Fruit fly (Drosophila melanogaster): Measurements from ENCODE around the gene Irp-1A.

Gene Irp-1A

DNA sequence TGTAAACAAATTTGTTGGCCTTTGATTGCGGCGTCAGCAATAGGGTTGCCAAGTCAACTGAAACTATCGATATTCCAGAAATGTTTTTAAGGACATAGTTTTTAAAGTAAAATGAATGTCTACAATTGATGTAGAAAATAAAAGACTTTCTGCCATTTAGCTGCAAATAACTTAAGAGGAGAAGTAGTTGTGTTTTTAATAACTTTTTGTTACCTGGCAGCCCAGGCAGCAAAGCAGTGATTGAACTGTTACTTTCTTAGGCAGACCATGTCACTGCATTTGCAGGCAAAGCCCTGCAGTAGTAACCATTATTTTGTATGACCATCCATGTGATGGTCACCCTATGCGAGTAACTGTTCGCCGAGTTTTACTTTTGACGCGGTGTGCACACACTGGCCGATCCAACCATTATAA, 26.2 kb upstream of the Irp-1A start, which contains the start of the genes rumi, CG7029 and Usp12-46 (continued):
- TF ChIP-seq zen2 (GFP tag; IDR thresholded peaks at IDR 0.05; ENCODE audit: partially characterized antibody): peak; percentile 49; the same call in 1 of the 3 replicates
- TF ChIP-seq p53 (GFP tag; optimal IDR thresholded peaks at IDR 0.05): peak; percentile 86
- TF ChIP-seq Eip74EF (GFP tag; optimal IDR thresholded peaks at IDR 0.05): peak in 1 of 2 experiments; percentile 58
- TF ChIP-seq Xbp1 (GFP tag; optimal IDR thresholded peaks at IDR 0.05): peak; percentile 92
- no peak for TF ChIP-seq usp (GFP tag; optimal IDR thresholded peaks at IDR 0.05)
- peak; percentile 100 for TF ChIP-seq CG3995 (GFP tag; optimal IDR thresholded peaks at IDR 0.05)
- peak; percentile 98 for TF ChIP-seq Med (GFP tag)
- TF ChIP-seq pfk (GFP tag; optimal IDR thresholded peaks at IDR 0.05): peak; percentile 38
- peak; percentile 88 for TF ChIP-seq CG9932 (GFP tag; IDR thresholded peaks at IDR 0.05)
- TF ChIP-seq br (optimal IDR thresholded peaks at IDR 0.05): no peak
- peak; percentile 87 for TF ChIP-seq Dbx (GFP tag; IDR thresholded peaks at IDR 0.05)
- no peak for TF ChIP-seq bigmax (GFP tag; optimal IDR thresholded peaks at IDR 0.05)
- peak; percentile 80 for TF ChIP-seq CG3281 (GFP tag; optimal IDR thresholded peaks at IDR 0.05)
- TF ChIP-seq fd96Cb (tag; optimal IDR thresholded peaks at IDR 0.05): peak; percentile 82
- peak; percentile 79 for TF ChIP-seq CG4820 (GFP tag; optimal IDR thresholded peaks at IDR 0.05)
- TF ChIP-seq Hey (tag; optimal IDR thresholded peaks at IDR 0.05): no peak
- no peak for TF ChIP-seq nau (GFP tag; optimal IDR thresholded peaks at IDR 0.05)
- peak; percentile 66 for TF ChIP-seq org-1 (GFP tag; optimal IDR thresholded peaks at IDR 0.05)
- peak; percentile 90 for TF ChIP-seq CG34422 (GFP tag; IDR thresholded peaks at IDR 0.05)
- peak; percentile 90 for TF ChIP-seq Camta (GFP tag; optimal IDR thresholded peaks at IDR 0.05)
- TF ChIP-seq ken (GFP tag; IDR thresholded peaks at IDR 0.05): peak; percentile 89
- peak; percentile 77 for TF ChIP-seq CG10543 (GFP tag; optimal IDR thresholded peaks at IDR 0.05)
- peak; percentile 88 for TF ChIP-seq Hr3 (GFP tag; optimal IDR thresholded peaks at IDR 0.05)
- peak; percentile 91 for TF ChIP-seq Side (GFP tag; optimal IDR thresholded peaks at IDR 0.05)
- peak; percentile 87 for TF ChIP-seq CG8089 (GFP tag; optimal IDR thresholded peaks at IDR 0.05)
- TF ChIP-seq CG2202 (tag; optimal IDR thresholded peaks at IDR 0.05): peak; percentile 66
- TF ChIP-seq Sox100B (GFP tag; optimal IDR thresholded peaks at IDR 0.05): no peak
- TF ChIP-seq Usf (GFP tag; optimal IDR thresholded peaks at IDR 0.05): peak; percentile 70
- TF ChIP-seq dati (GFP tag; IDR thresholded peaks at IDR 0.05): 0 out of 2 replicates have a peak, but pooled peaks have one; percentile 39
- TF ChIP-seq CG14014 (GFP tag; IDR thresholded peaks at IDR 0.05): peak; percentile 90
- peak; percentile 68 for TF ChIP-seq CG18764 (GFP tag; optimal IDR thresholded peaks at IDR 0.05)
- peak; percentile 71 for TF ChIP-seq wdn (GFP tag; IDR thresholded peaks at IDR 0.05)
- TF ChIP-seq twi (tag; optimal IDR thresholded peaks at IDR 0.05): peak; percentile 80
- no peak for TF ChIP-seq CG15011 (GFP tag; optimal IDR thresholded peaks at IDR 0.05)
- peak; percentile 68 for TF ChIP-seq CG17912 (GFP tag; optimal IDR thresholded peaks at IDR 0.05)
- TF ChIP-seq Hr51 (GFP tag; optimal IDR thresholded peaks at IDR 0.05): peak; percentile 86 to 90
- peak; percentile 67 for TF ChIP-seq Spps (tag; optimal IDR thresholded peaks at IDR 0.05)
- TF ChIP-seq H15 (GFP tag; IDR thresholded peaks at IDR 0.05): peak; percentile 77
- peak; percentile 66; the same call in 1 of the 3 replicates for TF ChIP-seq CG11560 (tag; IDR thresholded peaks at IDR 0.05)
- TF ChIP-seq NfI (GFP tag; optimal IDR thresholded peaks at IDR 0.05): peak; percentile 81
- no peak for TF ChIP-seq cad (GFP tag; optimal IDR thresholded peaks at IDR 0.05)
- peak; percentile 87 for TF ChIP-seq CG9609 (GFP tag; optimal IDR thresholded peaks at IDR 0.05)
- peak; percentile 65 for TF ChIP-seq CG30020 (tag; optimal IDR thresholded peaks at IDR 0.05)
- TF ChIP-seq phol (tag; optimal IDR thresholded peaks at IDR 0.05): peak; percentile 90
- TF ChIP-seq CG18262 (tag; optimal IDR thresholded peaks at IDR 0.05): peak; percentile 83
- TF ChIP-seq CG15601 (tag; optimal IDR thresholded peaks at IDR 0.05): peak; percentile 85
- peak; percentile 57 for TF ChIP-seq CG9437 (GFP tag; optimal IDR thresholded peaks at IDR 0.05)
- TF ChIP-seq CG10462 (GFP tag; optimal IDR thresholded peaks at IDR 0.05): peak; percentile 73
- peak; percentile 94 for TF ChIP-seq jumu (GFP tag; optimal IDR thresholded peaks at IDR 0.05)
- TF ChIP-seq CG7271 (tag; optimal IDR thresholded peaks at IDR 0.05): peak; percentile 58
- no peak for TF ChIP-seq CG12769 (tag; optimal IDR thresholded peaks at IDR 0.05)
